Fruit fly (Drosophila melanogaster) Kc167 (cell line): ENCODE data around the gene Cand1.

Experiments used
- Myc ChIP-seq: fragments of >200 bp; optimal IDR thresholded peaks from 2 replicates; lab custom pipeline; 2017; ENCODE audit warnings: missing external identifiers
- Sin3A ChIP-seq: fragments of >200 bp; optimal IDR thresholded peaks from 2 replicates; lab custom pipeline; 2018; ENCODE audit warnings: missing external identifiers
- h ChIP-seq: fragments of >200 bp; optimal IDR thresholded peaks from 3 replicates; lab custom pipeline; 2018; ENCODE audit warnings: missing external identifiers
- insv ChIP-seq: fragments of >200 bp; optimal IDR thresholded peaks from 3 replicates; lab custom pipeline; 2018; ENCODE audit warnings: missing external identifiers
- ttk ChIP-seq: sonication (Bioruptor generic); optimal IDR thresholded peaks from 2 replicates; lab custom pipeline; 2017; ENCODE audit warnings: missing external identifiers

DNA sequence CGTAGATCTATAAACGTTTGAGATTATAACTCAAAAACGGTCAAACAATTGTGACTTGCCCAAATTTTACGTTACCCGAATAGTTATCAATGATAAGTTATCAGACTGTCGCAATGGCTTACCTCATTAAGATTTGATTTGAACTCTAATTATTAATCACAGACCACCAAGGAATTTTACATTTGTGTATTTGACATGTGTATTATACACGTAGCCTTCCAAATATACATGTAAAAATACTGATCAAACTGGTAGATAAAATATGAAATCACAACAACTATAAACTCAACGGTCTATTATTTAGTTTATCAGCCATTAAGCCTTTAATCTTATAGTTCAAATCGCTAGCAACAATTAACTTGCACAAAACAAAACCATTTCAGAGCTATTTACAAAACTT lies 31.0 kb upstream of the Cand1 start:
- TF ChIP-seq Sin3A (no peak), h (no peak), insv (lab: Kevin White, UChicago) (no peak), ttk (lab: Kevin White, UChicago) (no peak), Myc (lab: Kevin White, UChicago) (no peak)
